Fruit fly (Drosophila melanogaster): ENCODE results near the gene wfs1.

DNA sequence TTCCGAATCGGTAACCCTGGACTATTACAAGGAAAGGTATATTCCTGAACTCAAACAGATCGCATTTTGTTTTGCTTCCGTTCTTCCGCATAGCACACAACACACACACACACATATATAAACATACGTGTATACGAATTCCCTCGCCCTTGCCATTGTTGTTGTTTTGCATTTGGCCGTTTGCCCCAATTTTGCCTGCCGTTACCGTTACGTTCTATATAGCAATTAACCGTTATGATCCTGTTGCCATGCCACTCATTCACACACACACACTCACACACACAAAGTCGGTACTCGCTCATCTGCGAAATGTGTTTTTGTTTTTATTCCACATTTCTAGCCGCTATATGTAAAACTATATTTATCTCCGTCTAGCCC is 37.3 kb upstream of the wfs1 start:
- TF ChIP-seq CG8478 (optimal IDR thresholded peaks at IDR 0.05) (no peak), Dll (optimal IDR thresholded peaks at IDR 0.05) (no peak), pan (optimal IDR thresholded peaks at IDR 0.05) (no peak)

All from whole organism.